Worm (Caenorhabditis elegans) whole organism, L1 larva: ENCODE results near the gene T04A8.8.

Experiments
- C04F5.9 ChIP-seq: sonication (generic microtip); optimal IDR thresholded peaks from 2 replicates; lab custom pipeline; 2016; ENCODE audit warnings: missing genetic modification characterization, missing compliant biosample characterization
- alr-1 ChIP-seq: fragments of 200-800 bp; sonication (Bioruptor generic); optimal IDR thresholded peaks from 2 replicates; lab custom pipeline; 2018; ENCODE audit warnings: borderline replicate concordance, mild to moderate bottlenecking, missing genetic modification characterization, missing compliant biosample characterization
- aly-2 ChIP-seq: fragments of 150-350 bp; optimal IDR thresholded peaks from 2 replicates; lab custom pipeline; 2014; ENCODE audit warnings: missing biosample characterization, missing genetic modification characterization
- ama-1 ChIP-seq: fragments of 150-350 bp; optimal IDR thresholded peaks from 2 replicates; lab custom pipeline; 2014
- blmp-1 ChIP-seq: fragments of 150-350 bp; optimal IDR thresholded peaks from 2 replicates; lab custom pipeline; 2014; ENCODE audit warnings: missing biosample characterization, missing genetic modification characterization
- ceh-88 ChIP-seq: fragments of 200-800 bp; sonication (Bioruptor generic); IDR thresholded peaks from 2 replicates; pipeline ENCODE4 v1.3.6; 2022; ENCODE audit warnings: missing genetic modification characterization, missing compliant biosample characterization
- ceh-90 ChIP-seq: sonication (generic microtip); optimal IDR thresholded peaks from 2 replicates; lab custom pipeline; 2016; ENCODE audit warnings: missing genetic modification characterization, missing compliant biosample characterization
- ces-1 ChIP-seq: fragments of 150-350 bp; optimal IDR thresholded peaks from 2 replicates; lab custom pipeline; 2014; ENCODE audit warnings: missing biosample characterization, missing genetic modification reagents, missing genetic modification characterization
- dpl-1 ChIP-seq, 3 experiments: fragments of 150-350 bp in 2 of 3; sonication (generic microtip) in 1 of 3; optimal IDR thresholded peaks; 2 replicates each; lab custom pipeline; 2014 to 2017; ENCODE audit warnings: missing biosample characterization in 3 of 3, missing genetic modification characterization in 3 of 3, missing genetic modification reagents in 3 of 3
- dsc-1 ChIP-seq: sonication (generic microtip); optimal IDR thresholded peaks from 2 replicates; lab custom pipeline; 2016; ENCODE audit warnings: mild to moderate bottlenecking, missing genetic modification characterization, missing compliant biosample characterization
- efl-1 ChIP-seq, 4 experiments: fragments of 150-350 bp; optimal IDR thresholded peaks in 3 of 4; peaks in 1 of 4; 1 replicate in 1 of 4; 2 replicates in 3 of 4; lab custom pipeline; 2014; ENCODE audit warnings: missing biosample characterization in 2 of 4, missing genetic modification characterization in 2 of 4, missing genetic modification reagents in 2 of 4
- egl-13 ChIP-seq: sonication (generic microtip); optimal IDR thresholded peaks from 2 replicates; lab custom pipeline; 2016; ENCODE audit warnings: missing genotype, missing genetic modification reagents, missing genetic modification characterization, missing compliant biosample characterization
- elt-2 ChIP-seq: sonication (generic microtip); optimal IDR thresholded peaks from 2 replicates; lab custom pipeline; 2016; ENCODE audit warnings: missing genetic modification characterization, mild to moderate bottlenecking, inconsistent platforms, missing compliant biosample characterization, missing genetic modification reagents
- fkh-10 ChIP-seq: sonication (generic microtip); optimal IDR thresholded peaks from 2 replicates; lab custom pipeline; 2017; ENCODE audit warnings: missing biosample characterization, missing genetic modification reagents, missing genetic modification characterization
- fkh-4 ChIP-seq: sonication (generic microtip); optimal IDR thresholded peaks from 2 replicates; lab custom pipeline; 2016; ENCODE audit warnings: missing compliant biosample characterization, missing genetic modification characterization, borderline replicate concordance
- fkh-8 ChIP-seq: sonication (generic microtip); optimal IDR thresholded peaks from 2 replicates; lab custom pipeline; 2016; ENCODE audit warnings: mild to moderate bottlenecking, missing genetic modification characterization, missing compliant biosample characterization
- fos-1 ChIP-seq: fragments of 150-350 bp; optimal IDR thresholded peaks from 2 replicates; lab custom pipeline; 2014; ENCODE audit warnings: missing biosample characterization, missing genetic modification characterization
- grh-1 ChIP-seq: fragments of 200-800 bp; sonication (Bioruptor generic); IDR thresholded peaks from 2 replicates; pipeline ENCODE4 v1.3.6; 2022; ENCODE audit warnings: missing genetic modification reagents, missing genetic modification characterization, missing compliant biosample characterization
- hlh-17 ChIP-seq: fragments of 200-800 bp; sonication (Bioruptor generic); optimal IDR thresholded peaks from 2 replicates; lab custom pipeline; 2018; ENCODE audit warnings: missing genetic modification characterization, mild to moderate bottlenecking, missing compliant biosample characterization, moderate library complexity, borderline replicate concordance
- hlh-4 ChIP-seq: sonication (generic microtip); optimal IDR thresholded peaks from 2 replicates; lab custom pipeline; 2016; ENCODE audit warnings: mild to moderate bottlenecking, missing genetic modification characterization, missing compliant biosample characterization
- jun-1 ChIP-seq: fragments of 150-350 bp; optimal IDR thresholded peaks from 2 replicates; lab custom pipeline; 2014; ENCODE audit warnings: missing biosample characterization, missing genetic modification reagents, missing genetic modification characterization
- lin-13 ChIP-seq: fragments of 150-350 bp; optimal IDR thresholded peaks from 2 replicates; lab custom pipeline; 2014; ENCODE audit warnings: missing biosample characterization, missing genetic modification reagents, missing genetic modification characterization
- lin-14 ChIP-seq: fragments of 200-800 bp; sonication (Bioruptor generic); optimal IDR thresholded peaks from 2 replicates; lab custom pipeline; 2018; ENCODE audit warnings: mild to moderate bottlenecking, missing genetic modification characterization, moderate library complexity, missing compliant biosample characterization
- lin-35 ChIP-seq, 2 experiments: fragments of 150-350 bp; optimal IDR thresholded peaks; 2 replicates each; lab custom pipeline; 2014; ENCODE audit warnings: missing biosample characterization in 2 of 2, missing genetic modification characterization in 2 of 2, missing genetic modification reagents in 2 of 2
- lsy-2 ChIP-seq, 2 experiments: fragments of 150-350 bp; optimal IDR thresholded peaks; 2 replicates each; lab custom pipeline; 2014; ENCODE audit warnings: missing biosample characterization in 2 of 2, missing genetic modification characterization in 2 of 2
- mdl-1 ChIP-seq, 2 experiments: fragments of 150-350 bp; optimal IDR thresholded peaks; 2 replicates each; lab custom pipeline; 2014 to 2017; ENCODE audit warnings: missing biosample characterization in 2 of 2, missing genetic modification characterization in 2 of 2, inconsistent platforms in 1 of 2
- mef-2 ChIP-seq: fragments of 150-350 bp; optimal IDR thresholded peaks from 2 replicates; lab custom pipeline; 2014; ENCODE audit warnings: missing biosample characterization, missing genetic modification characterization
- mep-1 ChIP-seq: fragments of 150-350 bp; optimal IDR thresholded peaks from 2 replicates; lab custom pipeline; 2014; ENCODE audit warnings: missing biosample characterization, missing genetic modification characterization
- nhr-12 ChIP-seq: sonication (generic microtip); optimal IDR thresholded peaks from 2 replicates; lab custom pipeline; 2017; ENCODE audit warnings: missing biosample characterization, missing genetic modification characterization
- nhr-20 ChIP-seq: sonication (generic microtip); optimal IDR thresholded peaks from 2 replicates; lab custom pipeline; 2016; ENCODE audit warnings: mild to moderate bottlenecking, missing genetic modification characterization, missing compliant biosample characterization
- nhr-28 ChIP-seq: fragments of 150-350 bp; optimal IDR thresholded peaks from 2 replicates; lab custom pipeline; 2014; ENCODE audit warnings: missing biosample characterization, missing genetic modification characterization
- nhr-71 ChIP-seq: sonication (generic microtip); optimal IDR thresholded peaks from 2 replicates; lab custom pipeline; 2016; ENCODE audit warnings: mild to moderate bottlenecking, missing genetic modification characterization, moderate library complexity, missing compliant biosample characterization
- nhr-77 ChIP-seq: fragments of 150-350 bp; optimal IDR thresholded peaks from 2 replicates; lab custom pipeline; 2014; ENCODE audit warnings: missing biosample characterization, missing genetic modification characterization
- nhr-84 ChIP-seq: sonication (generic microtip); optimal IDR thresholded peaks from 2 replicates; lab custom pipeline; 2017; ENCODE audit warnings: missing biosample characterization, missing genetic modification characterization
- nhr-85 ChIP-seq: sonication (generic microtip); peaks from one replicate; lab custom pipeline; 2016; ENCODE audit warnings: missing genetic modification characterization, inconsistent platforms, missing compliant biosample characterization
- nhr-90 ChIP-seq: sonication (generic microtip); optimal IDR thresholded peaks from 2 replicates; lab custom pipeline; 2016; ENCODE audit warnings: mild to moderate bottlenecking, missing genetic modification characterization, missing compliant biosample characterization; ENCODE audit not compliant: poor library complexity
- pax-3 ChIP-seq: fragments of 200-800 bp; sonication (Bioruptor generic); optimal IDR thresholded peaks from 2 replicates; lab custom pipeline; 2018; ENCODE audit warnings: mild to moderate bottlenecking, missing genetic modification characterization, moderate library complexity, missing compliant biosample characterization
- rnt-1 ChIP-seq: sonication (generic microtip); optimal IDR thresholded peaks from 2 replicates; lab custom pipeline; 2016; ENCODE audit warnings: mild to moderate bottlenecking, missing genetic modification characterization, moderate library complexity, missing compliant biosample characterization
- skn-1 ChIP-seq: fragments of 150-350 bp; optimal IDR thresholded peaks from 2 replicates; lab custom pipeline; 2014; ENCODE audit warnings: missing biosample characterization, missing genetic modification characterization
- snpc-4 ChIP-seq: fragments of 150-350 bp; optimal IDR thresholded peaks from 2 replicates; lab custom pipeline; 2014; ENCODE audit warnings: missing biosample characterization, missing genetic modification characterization
- sup-37 ChIP-seq: fragments of 200-800 bp; sonication (Bioruptor generic); optimal IDR thresholded peaks from 2 replicates; lab custom pipeline; 2018; ENCODE audit warnings: mild to moderate bottlenecking, missing genetic modification characterization, missing compliant biosample characterization
- tbx-2 ChIP-seq: sonication (generic microtip); optimal IDR thresholded peaks from 2 replicates; lab custom pipeline; 2016; ENCODE audit warnings: missing genetic modification characterization, missing compliant biosample characterization
- unc-30 ChIP-seq: sonication (generic microtip); optimal IDR thresholded peaks from 2 replicates; lab custom pipeline; 2017; ENCODE audit warnings: missing biosample characterization, missing genetic modification characterization
- unc-62 ChIP-seq: fragments of 150-350 bp; optimal IDR thresholded peaks from 2 replicates; lab custom pipeline; 2014; ENCODE audit warnings: missing biosample characterization, missing genetic modification reagents, missing genetic modification characterization
- xbp-1 ChIP-seq: sonication (generic microtip); optimal IDR thresholded peaks from 2 replicates; lab custom pipeline; 2016; ENCODE audit warnings: missing genetic modification characterization, missing compliant biosample characterization
- zip-4 ChIP-seq: fragments of 200-800 bp; sonication (Bioruptor generic); optimal IDR thresholded peaks from 2 replicates; lab custom pipeline; 2018; ENCODE audit warnings: mild to moderate bottlenecking, missing genetic modification characterization, moderate library complexity, missing compliant biosample characterization
- ztf-11 ChIP-seq, 2 experiments: sonication (generic microtip); optimal IDR thresholded peaks; 2 replicates each; lab custom pipeline; 2016 to 2017; ENCODE audit warnings: missing genetic modification characterization in 2 of 2, missing biosample characterization in 1 of 2, missing compliant biosample characterization in 1 of 2
- ztf-4 ChIP-seq: fragments of 150-350 bp; optimal IDR thresholded peaks from 2 replicates; lab custom pipeline; 2014; ENCODE audit warnings: missing biosample characterization, missing genetic modification characterization

T04A8.8 gene

ce11 chrIII:4723922-4724321 lies 30.1 kb downstream of the T04A8.8 start:
- TF ChIP-seq ztf-11 (tag; optimal IDR thresholded peaks at IDR 0.05; lab: Kevin White, UChicago) (no peak), pax-3 (tag; lab: Kevin White, UChicago) (no peak), efl-1 (optimal IDR thresholded peaks at IDR 0.05; lab: Kevin White, UChicago) (peak in 1 of 2 experiments; percentile 18), efl-1 (GFP tag; optimal IDR thresholded peaks at IDR 0.05 in 1 of 2; lab: Kevin White, UChicago) (peak in 1 of 2 experiments; percentile 14), fkh-4 (no peak), nhr-90 (tag; lab: Kevin White, UChicago) (no peak), jun-1 (tag; lab: Kevin White, UChicago) (no peak), nhr-85 (tag; lab: Kevin White, UChicago) (no peak), fkh-8 (tag; lab: Kevin White, UChicago) (no peak), lin-14 (GFP tag; lab: Kevin White, UChicago) (peak; percentile 69), nhr-12 (tag; lab: Kevin White, UChicago) (no peak), hlh-17 (GFP tag; lab: Kevin White, UChicago) (no peak), dsc-1 (tag; lab: Kevin White, UChicago) (peak; percentile 8), blmp-1 (tag; lab: Kevin White, UChicago) (no peak), alr-1 (tag; lab: Kevin White, UChicago) (no peak), mef-2 (tag; lab: Kevin White, UChicago) (peak; percentile 26), skn-1 (tag; lab: Kevin White, UChicago) (no peak), dpl-1 (GFP tag; optimal IDR thresholded peaks at IDR 0.05; lab: Kevin White, UChicago) (peak in 1 of 3 experiments; percentile 6), nhr-71 (tag; lab: Kevin White, UChicago) (peak; percentile 50), ama-1 (lab: Kevin White, UChicago) (no peak), mep-1 (peak; percentile 58), hlh-4 (no peak), lsy-2 (tag; optimal IDR thresholded peaks at IDR 0.05; lab: Kevin White, UChicago) (peak in 1 of 2 experiments; percentile 46), lin-35 (GFP tag; optimal IDR thresholded peaks at IDR 0.05; lab: Kevin White, UChicago) (peak in 1 of 2 experiments; percentile 18), mdl-1 (tag; optimal IDR thresholded peaks at IDR 0.05; lab: Kevin White, UChicago) (no peak)

ce11 chrIII:4731295-4731988 lies 37.6 kb downstream of the T04A8.8 start, which contains the start of gene F17C8.3:
Gene F17C8.3, plus strand, starts transcription at chrIII:4731938.
- TF ChIP-seq pax-3 (tag; lab: Kevin White, UChicago) (no peak), xbp-1 (tag; lab: Kevin White, UChicago) (no peak), unc-30 (no peak), alr-1 (tag; lab: Kevin White, UChicago) (no peak), jun-1 (tag; lab: Kevin White, UChicago) (no peak), nhr-28 (tag; lab: Kevin White, UChicago) (no peak), nhr-12 (tag; lab: Kevin White, UChicago) (no peak), fos-1 (tag; lab: Kevin White, UChicago) (no peak), snpc-4 (no peak), elt-2 (tag; lab: Kevin White, UChicago) (no peak), ztf-11 (tag; optimal IDR thresholded peaks at IDR 0.05; lab: Kevin White, UChicago) (no peak), ces-1 (GFP tag; lab: Kevin White, UChicago) (no peak), C04F5.9 (tag; lab: Kevin White, UChicago) (no peak), egl-13 (tag; lab: Kevin White, UChicago) (no peak), nhr-84 (tag; lab: Kevin White, UChicago) (no peak), lin-35 (GFP tag; optimal IDR thresholded peaks at IDR 0.05; lab: Kevin White, UChicago) (no peak), fkh-8 (tag; lab: Kevin White, UChicago) (no peak), sup-37 (no peak), unc-62 (GFP tag; lab: Kevin White, UChicago) (no peak), lin-13 (no peak), efl-1 (optimal IDR thresholded peaks at IDR 0.05; lab: Kevin White, UChicago) (peak in 1 of 2 experiments; percentile 30), efl-1 (GFP tag; optimal IDR thresholded peaks at IDR 0.05 in 1 of 2; lab: Kevin White, UChicago) (no peak), aly-2 (tag; lab: Kevin White, UChicago) (no peak), grh-1 (GFP tag; lab: Robert Waterston, UW) (no peak), skn-1 (tag; lab: Kevin White, UChicago) (no peak), hlh-17 (GFP tag; lab: Kevin White, UChicago) (no peak), nhr-77 (tag; lab: Kevin White, UChicago) (no peak), ztf-4 (no peak), nhr-20 (tag; lab: Kevin White, UChicago) (peak; percentile 30), nhr-90 (tag; lab: Kevin White, UChicago) (no peak), tbx-2 (tag; lab: Kevin White, UChicago) (no peak), ceh-90 (no peak), fkh-10 (GFP tag; lab: Kevin White, UChicago) (no peak), zip-4 (GFP tag; lab: Kevin White, UChicago) (no peak), ceh-88 (no peak), rnt-1 (peak; percentile 56)
